Fruit fly (Drosophila melanogaster) whole organism, embryonic: Measurements from ENCODE around the gene Srp19.

ENCODE experiments used
- Atf3 ChIP-seq: fragments of 200-800 bp; sonication (Bioruptor generic); optimal IDR thresholded peaks from 3 replicates; lab custom pipeline; 2016; ENCODE audit warnings: missing biosample characterization, missing genetic modification characterization
- BEAF-32 ChIP-seq: fragments of 200-800 bp; sonication (Bioruptor generic); optimal IDR thresholded peaks from 3 replicates; lab custom pipeline; 2017; ENCODE audit warnings: missing biosample characterization, missing genetic modification characterization, mild to moderate bottlenecking, moderate library complexity, missing genetic modification reagents
- CG11093 ChIP-seq: fragments of 200-800 bp; sonication (Bioruptor generic); IDR thresholded peaks from 3 replicates; pipeline ENCODE4 v1.3.6; 2022; ENCODE audit warnings: missing biosample characterization, missing genetic modification characterization
- CG11560 ChIP-seq: fragments of 200-800 bp; sonication (Bioruptor generic); IDR thresholded peaks from 3 replicates; pipeline ENCODE4 v1.3.6; 2022; ENCODE audit warnings: missing biosample characterization, missing genetic modification characterization
- CG13894 ChIP-seq: fragments of 200-800 bp; sonication (Bioruptor generic); optimal IDR thresholded peaks from 3 replicates; lab custom pipeline; 2018; ENCODE audit warnings: missing biosample characterization, mild to moderate bottlenecking, missing genetic modification characterization, moderate library complexity
- CG14667 ChIP-seq: fragments of 200-800 bp; sonication (Bioruptor generic); IDR thresholded peaks from 2 replicates; pipeline ENCODE4 v1.3.6; 2022; ENCODE audit warnings: missing biosample characterization, missing genetic modification characterization
- CG14710 ChIP-seq: fragments of 200-800 bp; sonication (Bioruptor generic); optimal IDR thresholded peaks from 3 replicates; lab custom pipeline; 2019; ENCODE audit warnings: missing biosample characterization, mild to moderate bottlenecking, missing genetic modification characterization, moderate library complexity
- CG15073 ChIP-seq: fragments of 200-800 bp; sonication (Bioruptor generic); optimal IDR thresholded peaks from 2 replicates; lab custom pipeline; 2016; ENCODE audit warnings: missing biosample characterization, missing genetic modification characterization
- CG1603 ChIP-seq: fragments of 200-800 bp; sonication (Bioruptor generic); optimal IDR thresholded peaks from 2 replicates; lab custom pipeline; 2019; ENCODE audit warnings: missing biosample characterization, mild to moderate bottlenecking, missing genetic modification characterization, moderate library complexity
- CG17186 ChIP-seq: fragments of 200-800 bp; sonication (Bioruptor generic); optimal IDR thresholded peaks from 3 replicates; lab custom pipeline; 2017; ENCODE audit warnings: missing biosample characterization, missing genetic modification reagents, missing genetic modification characterization
- CG18011 ChIP-seq: fragments of 200-800 bp; sonication (Bioruptor generic); optimal IDR thresholded peaks from 2 replicates; lab custom pipeline; 2017; ENCODE audit warnings: missing biosample characterization, missing genetic modification characterization, mild to moderate bottlenecking, moderate library complexity, missing genotype
- CG1832 ChIP-seq: fragments of 200-800 bp; sonication (Bioruptor generic); optimal IDR thresholded peaks from 2 replicates; lab custom pipeline; 2017; ENCODE audit warnings: missing biosample characterization, mild to moderate bottlenecking, missing genetic modification characterization, inconsistent platforms
- CG2889 ChIP-seq: fragments of 200-800 bp; sonication (Bioruptor generic); IDR thresholded peaks from 3 replicates; pipeline ENCODE4 v1.3.6; 2022; ENCODE audit warnings: missing biosample characterization, missing genetic modification characterization
- CG4854 ChIP-seq: fragments of 200-800 bp; sonication (Bioruptor generic); optimal IDR thresholded peaks from 2 replicates; lab custom pipeline; 2016; ENCODE audit warnings: missing biosample characterization, missing genetic modification characterization, inconsistent platforms
- CG6654 ChIP-seq: fragments of 200-800 bp; sonication (Bioruptor generic); optimal IDR thresholded peaks from 2 replicates; lab custom pipeline; 2017; ENCODE audit warnings: missing biosample characterization, mild to moderate bottlenecking, missing genetic modification characterization
- CG7271 ChIP-seq: fragments of 200-800 bp; sonication (Bioruptor generic); optimal IDR thresholded peaks from 2 replicates; lab custom pipeline; 2018; ENCODE audit warnings: missing biosample characterization, mild to moderate bottlenecking, missing genetic modification characterization, moderate library complexity
- CG8281 ChIP-seq: fragments of 200-800 bp; sonication (Bioruptor generic); optimal IDR thresholded peaks from 2 replicates; lab custom pipeline; 2018; ENCODE audit warnings: missing biosample characterization, mild to moderate bottlenecking, missing genetic modification characterization, moderate library complexity
- CG8388 ChIP-seq: fragments of 200-800 bp; sonication (Bioruptor generic); optimal IDR thresholded peaks from 2 replicates; lab custom pipeline; 2019; ENCODE audit warnings: missing biosample characterization, mild to moderate bottlenecking, missing genetic modification characterization, moderate library complexity
- CG9797 ChIP-seq: fragments of 200-800 bp; sonication (Bioruptor generic); optimal IDR thresholded peaks from 3 replicates; lab custom pipeline; 2018; ENCODE audit warnings: missing biosample characterization, mild to moderate bottlenecking, missing genetic modification characterization
- CG9932 ChIP-seq: fragments of 200-800 bp; sonication (Bioruptor generic); IDR thresholded peaks from 2 replicates; pipeline ENCODE4 v1.3.6; 2022; ENCODE audit warnings: missing biosample characterization, missing genetic modification characterization
- CTCF ChIP-seq: fragments of 200-800 bp; sonication (Bioruptor generic); optimal IDR thresholded peaks from 2 replicates; lab custom pipeline; 2017; ENCODE audit warnings: missing biosample characterization, mild to moderate bottlenecking, missing genetic modification characterization, moderate library complexity
- Elba2 ChIP-seq: fragments of 200-800 bp; sonication (Bioruptor generic); optimal IDR thresholded peaks from 3 replicates; lab custom pipeline; 2016; ENCODE audit warnings: missing biosample characterization, missing genetic modification characterization
- Ets97D ChIP-seq: fragments of 200-800 bp; sonication (Bioruptor generic); optimal IDR thresholded peaks from 3 replicates; lab custom pipeline; 2016; ENCODE audit warnings: missing biosample characterization, missing genetic modification characterization
- HLH4C ChIP-seq: fragments of 200-800 bp; sonication (Bioruptor generic); IDR thresholded peaks from 3 replicates; pipeline ENCODE4 v1.3.6; 2022; ENCODE audit warnings: missing biosample characterization, missing genetic modification characterization; ENCODE audit not compliant: partially characterized antibody
- MESR4 ChIP-seq: fragments of 200-800 bp; sonication (Bioruptor generic); optimal IDR thresholded peaks from 2 replicates; lab custom pipeline; 2018; ENCODE audit warnings: missing biosample characterization, mild to moderate bottlenecking, missing genetic modification characterization, moderate library complexity
- Meics ChIP-seq: fragments of 200-800 bp; sonication (Bioruptor generic); optimal IDR thresholded peaks from 2 replicates; lab custom pipeline; 2017; ENCODE audit warnings: missing biosample characterization, mild to moderate bottlenecking, missing genetic modification characterization
- Oli ChIP-seq: fragments of 200-800 bp; sonication (Bioruptor generic); optimal IDR thresholded peaks from 2 replicates; lab custom pipeline; 2018; ENCODE audit warnings: missing biosample characterization, mild to moderate bottlenecking, missing genetic modification characterization, moderate library complexity
- Ptx1 ChIP-seq: fragments of 200-800 bp; sonication (Bioruptor generic); IDR thresholded peaks from 2 replicates; pipeline ENCODE4 v1.3.6; 2022; ENCODE audit warnings: missing biosample characterization, missing genetic modification characterization
- Rfx ChIP-seq: fragments of 200-800 bp; sonication (Bioruptor generic); IDR thresholded peaks from 2 replicates; pipeline ENCODE4 v1.3.6; 2022; ENCODE audit warnings: missing biosample characterization, missing genetic modification characterization
- Side ChIP-seq: fragments of 200-800 bp; sonication (Bioruptor generic); optimal IDR thresholded peaks from 2 replicates; lab custom pipeline; 2016; ENCODE audit warnings: missing biosample characterization, missing genetic modification characterization
- TFAM ChIP-seq: fragments of 200-800 bp; sonication (Bioruptor generic); optimal IDR thresholded peaks from 2 replicates; lab custom pipeline; 2017; ENCODE audit warnings: missing biosample characterization, missing genetic modification characterization, inconsistent platforms
- Xrp1 ChIP-seq: fragments of 200-800 bp; sonication (Bioruptor generic); IDR thresholded peaks from 2 replicates; pipeline ENCODE4 v1.3.6; 2022; ENCODE audit warnings: missing biosample characterization, missing genetic modification characterization
- ato ChIP-seq: fragments of 200-800 bp; sonication (Bioruptor generic); IDR thresholded peaks from 2 replicates; pipeline ENCODE4 v1.3.6; 2022; ENCODE audit warnings: missing biosample characterization, missing genetic modification characterization; ENCODE audit not compliant: partially characterized antibody
- bigmax ChIP-seq: fragments of 200-800 bp; sonication (Bioruptor generic); optimal IDR thresholded peaks from 2 replicates; lab custom pipeline; 2018; ENCODE audit warnings: missing biosample characterization, mild to moderate bottlenecking, missing genetic modification characterization
- cas ChIP-seq: fragments of 200-800 bp; sonication (Bioruptor generic); IDR thresholded peaks from 2 replicates; pipeline ENCODE4 v1.3.6; 2022; ENCODE audit warnings: missing biosample characterization, missing genetic modification characterization
- croc ChIP-seq: fragments of 200-800 bp; sonication (Bioruptor generic); conservative IDR thresholded peaks from 3 replicates; pipeline ENCODE4 v1.3.6; 2022; ENCODE audit warnings: missing biosample characterization, missing genetic modification characterization
- crol ChIP-seq: fragments of 200-800 bp; sonication (Bioruptor generic); IDR thresholded peaks from 2 replicates; pipeline ENCODE4 v1.3.6; 2022; ENCODE audit warnings: missing biosample characterization, missing genetic modification characterization
- dmrt99B ChIP-seq: fragments of 200-800 bp; sonication (Bioruptor generic); optimal IDR thresholded peaks from 2 replicates; lab custom pipeline; 2018; ENCODE audit warnings: missing biosample characterization, mild to moderate bottlenecking, missing genetic modification characterization, moderate library complexity
- en ChIP-seq: fragments of 200-800 bp; sonication (Bioruptor generic); optimal IDR thresholded peaks from 2 replicates; lab custom pipeline; 2016; ENCODE audit warnings: missing biosample characterization, missing genetic modification characterization
- ftz-f1 ChIP-seq: fragments of 200-800 bp; sonication (Bioruptor generic); optimal IDR thresholded peaks from 2 replicates; lab custom pipeline; 2016; ENCODE audit warnings: missing biosample characterization, missing genetic modification characterization
- gfzf ChIP-seq: fragments of 200-800 bp; sonication (Bioruptor generic); optimal IDR thresholded peaks from 2 replicates; lab custom pipeline; 2016; ENCODE audit warnings: missing biosample characterization, mild to moderate bottlenecking, missing genetic modification characterization, moderate library complexity
- mld ChIP-seq: fragments of 200-800 bp; sonication (Bioruptor generic); IDR thresholded peaks from 3 replicates; pipeline ENCODE4 v1.3.6; 2022; ENCODE audit warnings: missing biosample characterization, missing genetic modification characterization; ENCODE audit not compliant: partially characterized antibody
- nau ChIP-seq: fragments of 200-800 bp; sonication (Bioruptor generic); optimal IDR thresholded peaks from 3 replicates; lab custom pipeline; 2017; ENCODE audit warnings: missing biosample characterization, mild to moderate bottlenecking, missing genetic modification characterization, missing genetic modification reagents
- otp ChIP-seq: fragments of 200-800 bp; sonication (Bioruptor generic); IDR thresholded peaks from 3 replicates; pipeline ENCODE4, ENCODE4 v1.3.6; 2022; ENCODE audit warnings: missing biosample characterization, missing genetic modification characterization
- pzg ChIP-seq: fragments of 200-800 bp; sonication (Bioruptor generic); optimal IDR thresholded peaks from 3 replicates; lab custom pipeline; 2018; ENCODE audit warnings: missing biosample characterization, mild to moderate bottlenecking, missing genetic modification characterization, moderate library complexity
- ro ChIP-seq: fragments of 200-800 bp; sonication (Bioruptor generic); IDR thresholded peaks from 2 replicates; pipeline ENCODE4 v1.3.6; 2022; ENCODE audit warnings: missing biosample characterization, missing genetic modification characterization
- slbo ChIP-seq: fragments of 200-800 bp; sonication (Bioruptor generic); IDR thresholded peaks from 2 replicates; pipeline ENCODE4 v1.3.6; 2022; ENCODE audit warnings: missing biosample characterization, missing genetic modification characterization
- tap ChIP-seq: fragments of 200-800 bp; optimal IDR thresholded peaks from 3 replicates; lab custom pipeline; 2019; ENCODE audit warnings: missing biosample characterization, mild to moderate bottlenecking, missing genetic modification characterization, moderate library complexity
- unpg ChIP-seq: fragments of 200-800 bp; sonication (Bioruptor generic); optimal IDR thresholded peaks from 3 replicates; lab custom pipeline; 2018; ENCODE audit warnings: missing biosample characterization, mild to moderate bottlenecking, missing genetic modification characterization, moderate library complexity
- usp ChIP-seq: fragments of >200 bp; optimal IDR thresholded peaks from 2 replicates; lab custom pipeline; 2017; ENCODE audit warnings: missing biosample characterization, missing genetic modification characterization
- vnd ChIP-seq: fragments of 200-800 bp; sonication (Bioruptor generic); IDR thresholded peaks from 3 replicates; pipeline ENCODE4 v1.3.6; 2022; ENCODE audit warnings: missing biosample characterization, missing genetic modification characterization; ENCODE audit not compliant: partially characterized antibody
- wek ChIP-seq: fragments of 200-800 bp; sonication (Bioruptor generic); optimal IDR thresholded peaks from 3 replicates; lab custom pipeline; 2018; ENCODE audit warnings: missing biosample characterization, mild to moderate bottlenecking, missing genetic modification characterization, moderate library complexity

The Srp19 gene

DNA sequence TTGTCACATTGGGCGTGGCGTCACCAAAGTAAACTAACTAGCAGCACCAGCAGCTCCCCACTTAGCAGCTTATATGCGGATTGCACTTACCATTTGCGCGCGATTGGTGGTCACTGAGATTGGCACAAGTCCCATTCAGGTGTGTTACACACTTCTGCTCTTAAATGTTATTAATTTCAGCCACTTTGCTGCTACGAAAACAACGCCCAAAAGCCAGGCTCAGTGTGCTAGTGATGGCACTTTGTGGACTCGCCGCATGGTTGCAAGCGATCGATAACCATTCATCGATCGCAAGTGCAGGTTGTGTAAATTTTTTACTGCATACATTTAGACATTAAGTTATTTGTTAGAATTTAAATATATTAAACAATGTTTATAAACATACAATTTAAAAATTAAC lies 12.8 kb downstream of the Srp19 start, which contains the start of the genes wrm1 and wrm2 (continued):
- no peak for TF ChIP-seq slbo (GFP tag; lab: Robert Waterston, UW)
- no peak for TF ChIP-seq gfzf (GFP tag; lab: Kevin White, UChicago)
- peak; percentile 25 for TF ChIP-seq CG9797 (GFP tag; lab: Kevin White, UChicago)
- TF ChIP-seq Xrp1 = 0 out of 2 replicates have a peak, but pooled peaks have one; percentile 5
- TF ChIP-seq CG13894 (tag; lab: Kevin White, UChicago) = no peak
- TF ChIP-seq CG7271 (tag; lab: Kevin White, UChicago) = no peak
- TF ChIP-seq Meics (GFP tag; lab: Kevin White, UChicago) = no peak
- TF ChIP-seq CTCF (GFP tag; lab: Kevin White, UChicago) = no peak
- peak; percentile 53; the same call in 2 of the 3 replicates for TF ChIP-seq HLH4C (GFP tag; lab: Robert Waterston, UW)
- TF ChIP-seq CG1603 (tag; lab: Kevin White, UChicago) = peak; percentile 47
- TF ChIP-seq CG2889 (GFP tag; lab: Robert Waterston, UW) = no peak
- TF ChIP-seq nau (GFP tag; lab: Kevin White, UChicago) = no peak
- no peak for TF ChIP-seq CG8388 (GFP tag; lab: Kevin White, UChicago)
- TF ChIP-seq Rfx (GFP tag; lab: Robert Waterston, UW) = no peak
- peak; percentile 98 for TF ChIP-seq MESR4 (GFP tag; lab: Kevin White, UChicago)
- no peak for TF ChIP-seq usp
- TF ChIP-seq Ets97D = peak; percentile 56
- TF ChIP-seq Side (GFP tag; lab: Kevin White, UChicago) = no peak
- TF ChIP-seq CG11093 (GFP tag; lab: Robert Waterston, UW) = no peak
- TF ChIP-seq vnd (GFP tag; lab: Robert Waterston, UW) = no peak
- no peak for TF ChIP-seq en (GFP tag; lab: Kevin White, UChicago)
- no peak for TF ChIP-seq croc (GFP tag; lab: Robert Waterston, UW)
- TF ChIP-seq Elba2 (GFP tag; lab: Kevin White, UChicago) = peak; percentile 88
- no peak for TF ChIP-seq ato (GFP tag; lab: Robert Waterston, UW)
- TF ChIP-seq CG18011 = no peak
- TF ChIP-seq bigmax (GFP tag; lab: Kevin White, UChicago) = no peak
- peak; percentile 52 for TF ChIP-seq CG14710 (tag; lab: Kevin White, UChicago)
- peak; percentile 7 for TF ChIP-seq CG17186 (GFP tag; lab: Kevin White, UChicago)
- no peak for TF ChIP-seq CG4854
- no peak for TF ChIP-seq wek (GFP tag; lab: Kevin White, UChicago)
- TF ChIP-seq otp (GFP tag; lab: Robert Waterston, UW) = no peak
- TF ChIP-seq cas (GFP tag; lab: Robert Waterston, UW) = no peak
- no peak for TF ChIP-seq Atf3 (GFP tag; lab: Kevin White, UChicago)
- TF ChIP-seq BEAF-32 (GFP tag; lab: Kevin White, UChicago) = peak; percentile 74
- TF ChIP-seq CG9932 (GFP tag; lab: Robert Waterston, UW) = no peak
- no peak for TF ChIP-seq Oli
- TF ChIP-seq unpg (GFP tag; lab: Kevin White, UChicago) = no peak
- TF ChIP-seq mld (GFP tag; lab: Robert Waterston, UW) = peak; percentile 76; the same call in 2 of the 3 replicates
- TF ChIP-seq CG11560 (tag; lab: Robert Waterston, UW) = no peak
- no peak for TF ChIP-seq CG1832 (GFP tag; lab: Kevin White, UChicago)
- peak; percentile 59 for TF ChIP-seq pzg
- TF ChIP-seq Ptx1 (GFP tag; lab: Robert Waterston, UW) = no peak
- TF ChIP-seq dmrt99B (tag; lab: Kevin White, UChicago) = no peak
- TF ChIP-seq ro (GFP tag; lab: Robert Waterston, UW) = no peak
- no peak for TF ChIP-seq TFAM (GFP tag; lab: Kevin White, UChicago)
- no peak for TF ChIP-seq ftz-f1 (GFP tag; lab: Kevin White, UChicago)
- TF ChIP-seq CG6654 (GFP tag; lab: Kevin White, UChicago) = no peak
- TF ChIP-seq CG15073 = no peak
- no peak for TF ChIP-seq CG8281
- no peak for TF ChIP-seq CG14667 (GFP tag; lab: Robert Waterston, UW)
- TF ChIP-seq tap = no peak
- no peak for TF ChIP-seq crol (GFP tag; lab: Robert Waterston, UW)
